Worm (Caenorhabditis elegans) whole organism, L2 larva: Measurements from ENCODE around the gene hpo-10.

Experiments used
- C34F6.9 ChIP-seq: fragments of 150-350 bp; optimal IDR thresholded peaks from 2 replicates; lab custom pipeline; 2014; ENCODE audit warnings: missing biosample characterization, missing genetic modification characterization
- F13H6.1 ChIP-seq: sonication (generic microtip); optimal IDR thresholded peaks from 2 replicates; lab custom pipeline; 2016; ENCODE audit warnings: missing genetic modification characterization, missing compliant biosample characterization
- Y55F3AM.14 ChIP-seq: fragments of 200-800 bp; sonication (Bioruptor generic); optimal IDR thresholded peaks from 2 replicates; lab custom pipeline; 2018; ENCODE audit warnings: mild to moderate bottlenecking, missing genetic modification characterization, missing compliant biosample characterization
- alr-1 ChIP-seq: fragments of 150-350 bp; optimal IDR thresholded peaks from 2 replicates; lab custom pipeline; 2014; ENCODE audit warnings: missing biosample characterization, missing genetic modification characterization
- aly-2 ChIP-seq: fragments of 150-350 bp; optimal IDR thresholded peaks from 2 replicates; lab custom pipeline; 2014; ENCODE audit warnings: missing biosample characterization, missing genetic modification characterization
- ama-1 ChIP-seq: fragments of 150-350 bp; optimal IDR thresholded peaks from 2 replicates; lab custom pipeline; 2018; ENCODE audit warnings: inconsistent platforms
- blmp-1 ChIP-seq: sonication (generic microtip); optimal IDR thresholded peaks from 2 replicates; lab custom pipeline; 2017; ENCODE audit warnings: missing genetic modification characterization, mild to moderate bottlenecking, missing compliant biosample characterization, antibody characterized with exemption, moderate library complexity; ENCODE audit not compliant: insufficient read depth
- ceh-16 ChIP-seq: fragments of 150-350 bp; optimal IDR thresholded peaks from 2 replicates; lab custom pipeline; 2014; ENCODE audit warnings: missing biosample characterization, missing genetic modification characterization
- ceh-82 ChIP-seq: fragments of 150-350 bp; optimal IDR thresholded peaks from 2 replicates; lab custom pipeline; 2014; ENCODE audit warnings: missing biosample characterization, missing genetic modification characterization
- crh-2 ChIP-seq: sonication (generic microtip); optimal IDR thresholded peaks from 2 replicates; lab custom pipeline; 2017; ENCODE audit warnings: missing biosample characterization, missing genetic modification characterization
- egl-27 ChIP-seq: sonication (generic microtip); optimal IDR thresholded peaks from 3 replicates; lab custom pipeline; 2017; ENCODE audit warnings: missing biosample characterization, missing genetic modification reagents, missing genetic modification characterization
- elt-1 ChIP-seq: fragments of 150-350 bp; optimal IDR thresholded peaks from 2 replicates; lab custom pipeline; 2014; ENCODE audit warnings: missing biosample characterization, missing genetic modification characterization
- elt-3 ChIP-seq: sonication (generic microtip); optimal IDR thresholded peaks from 2 replicates; lab custom pipeline; 2017; ENCODE audit warnings: missing biosample characterization, missing genetic modification characterization
- fos-1 ChIP-seq: fragments of 150-350 bp; optimal IDR thresholded peaks from 2 replicates; lab custom pipeline; 2014; ENCODE audit warnings: missing biosample characterization, missing genetic modification characterization
- gmeb-1 ChIP-seq: fragments of 150-350 bp; optimal IDR thresholded peaks from 2 replicates; lab custom pipeline; 2014; ENCODE audit warnings: missing biosample characterization, missing genetic modification characterization
- lin-13 ChIP-seq: fragments of 150-350 bp; optimal IDR thresholded peaks from 2 replicates; lab custom pipeline; 2014; ENCODE audit warnings: missing biosample characterization, missing genetic modification reagents, missing genetic modification characterization
- lin-39 ChIP-seq: fragments of 150-350 bp; optimal IDR thresholded peaks from 2 replicates; lab custom pipeline; 2014; ENCODE audit warnings: missing biosample characterization, missing genetic modification reagents, missing genetic modification characterization
- mab-5 ChIP-seq: fragments of 150-350 bp; optimal IDR thresholded peaks from 2 replicates; lab custom pipeline; 2014; ENCODE audit warnings: missing biosample characterization, missing genetic modification characterization
- mbf-1 ChIP-seq: sonication (generic microtip); optimal IDR thresholded peaks from 2 replicates; lab custom pipeline; 2017; ENCODE audit warnings: missing biosample characterization, missing genetic modification characterization
- mdl-1 ChIP-seq, 2 experiments: fragments of 150-350 bp in 1 of 2; sonication (generic microtip) in 1 of 2; optimal IDR thresholded peaks; 2 replicates each; lab custom pipeline; 2017; ENCODE audit warnings: missing biosample characterization in 2 of 2, missing genetic modification characterization in 2 of 2
- nhr-10 ChIP-seq: sonication (generic microtip); optimal IDR thresholded peaks from 2 replicates; lab custom pipeline; 2017; ENCODE audit warnings: missing biosample characterization, missing genetic modification characterization
- nhr-11 ChIP-seq: fragments of 150-350 bp; optimal IDR thresholded peaks from 2 replicates; lab custom pipeline; 2014; ENCODE audit warnings: missing biosample characterization, missing genetic modification characterization
- nhr-12 ChIP-seq: fragments of 150-350 bp; optimal IDR thresholded peaks from 2 replicates; lab custom pipeline; 2014; ENCODE audit warnings: missing biosample characterization, missing genetic modification characterization
- nhr-129 ChIP-seq: fragments of 150-350 bp; optimal IDR thresholded peaks from 2 replicates; lab custom pipeline; 2014; ENCODE audit warnings: missing biosample characterization, missing genetic modification characterization
- nhr-23 ChIP-seq: fragments of 150-350 bp; optimal IDR thresholded peaks from 2 replicates; lab custom pipeline; 2014; ENCODE audit warnings: missing biosample characterization, missing genetic modification reagents, missing genetic modification characterization
- nhr-25 ChIP-seq: fragments of 150-350 bp; sonication (generic microtip); optimal IDR thresholded peaks from 3 replicates; lab custom pipeline; 2014; ENCODE audit warnings: missing biosample characterization, missing genetic modification characterization
- nhr-6 ChIP-seq: fragments of 150-350 bp; optimal IDR thresholded peaks from 2 replicates; lab custom pipeline; 2014; ENCODE audit warnings: missing biosample characterization, missing genetic modification characterization
- peb-1 ChIP-seq: fragments of 150-350 bp; optimal IDR thresholded peaks from 2 replicates; lab custom pipeline; 2014; ENCODE audit warnings: missing biosample characterization, missing genetic modification characterization
- skn-1 ChIP-seq: sonication (generic microtip); optimal IDR thresholded peaks from 2 replicates; lab custom pipeline; 2017; ENCODE audit warnings: missing biosample characterization, missing genetic modification characterization
- sma-9 ChIP-seq, 2 experiments: fragments of 150-350 bp in 1 of 2; sonication (generic microtip) in 1 of 2; optimal IDR thresholded peaks; 2 replicates each; lab custom pipeline; 2014 to 2016; ENCODE audit warnings: missing genetic modification characterization in 2 of 2, mild to moderate bottlenecking in 1 of 2, missing biosample characterization in 1 of 2, missing compliant biosample characterization in 1 of 2, missing genetic modification reagents in 1 of 2, moderate library complexity in 1 of 2
- snpc-4 ChIP-seq: fragments of 150-350 bp; optimal IDR thresholded peaks from 2 replicates; lab custom pipeline; 2014; ENCODE audit warnings: missing biosample characterization, missing genetic modification characterization
- unc-39 ChIP-seq: fragments of 150-350 bp; optimal IDR thresholded peaks from 2 replicates; lab custom pipeline; 2014; ENCODE audit warnings: missing biosample characterization, missing genetic modification characterization
- unc-55 ChIP-seq: fragments of 150-350 bp; sonication (generic microtip); optimal IDR thresholded peaks from 3 replicates; lab custom pipeline; 2014; ENCODE audit warnings: missing biosample characterization, missing genetic modification reagents, missing genetic modification characterization
- unc-62 ChIP-seq: fragments of 150-350 bp; optimal IDR thresholded peaks from 2 replicates; lab custom pipeline; 2014; ENCODE audit warnings: missing biosample characterization, missing genetic modification reagents, missing genetic modification characterization
- zag-1 ChIP-seq: fragments of 150-350 bp; optimal IDR thresholded peaks from 2 replicates; lab custom pipeline; 2014; ENCODE audit warnings: missing biosample characterization, missing genetic modification characterization
- ztf-1 ChIP-seq: fragments of 200-800 bp; sonication (Bioruptor generic); conservative IDR thresholded peaks from 2 replicates; pipeline ENCODE4 v1.3.6; 2022; ENCODE audit warnings: missing genetic modification characterization, missing compliant biosample characterization
- ztf-11 ChIP-seq: sonication (generic microtip); optimal IDR thresholded peaks from 2 replicates; lab custom pipeline; 2017; ENCODE audit warnings: missing biosample characterization, missing genetic modification characterization
- ztf-4 ChIP-seq: fragments of 150-350 bp; optimal IDR thresholded peaks from 2 replicates; lab custom pipeline; 2014; ENCODE audit warnings: missing biosample characterization, missing genetic modification characterization

The hpo-10 gene

DNA sequence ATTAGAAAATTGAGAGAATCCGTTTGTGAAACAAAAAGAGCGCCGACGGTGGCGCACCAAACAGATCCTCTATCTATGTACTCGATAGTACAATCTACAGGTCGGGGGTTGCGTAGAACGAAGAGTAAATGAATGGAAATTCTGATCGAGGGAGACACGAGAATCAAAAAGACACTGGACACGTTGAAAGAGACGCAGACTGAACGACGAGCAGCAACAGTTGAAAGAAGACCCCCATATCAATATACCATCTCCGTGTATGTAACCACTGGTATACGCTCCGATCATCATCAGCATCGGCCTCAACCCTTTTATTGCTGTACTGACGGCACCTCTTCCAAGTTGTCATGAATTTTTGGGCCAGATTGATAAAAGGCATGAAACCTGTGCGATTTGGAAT is 43.0 kb upstream of the hpo-10 start:
- TF ChIP-seq egl-27 (no peak), nhr-11 (tag; lab: Kevin White, UChicago) (no peak), ztf-11 (no peak), ceh-16 (tag; lab: Kevin White, UChicago) (peak; percentile 29), C34F6.9 (tag; lab: Kevin White, UChicago) (no peak), nhr-25 (peak; percentile 5), crh-2 (tag; lab: Kevin White, UChicago) (peak; percentile 21), lin-39 (tag; lab: Kevin White, UChicago) (no peak), nhr-6 (tag; lab: Kevin White, UChicago) (no peak), elt-3 (no peak), F13H6.1 (tag; lab: Kevin White, UChicago) (no peak), mbf-1 (tag; lab: Kevin White, UChicago) (no peak), fos-1 (tag; lab: Kevin White, UChicago) (no peak), mab-5 (tag; lab: Kevin White, UChicago) (no peak), sma-9 (GFP tag; optimal IDR thresholded peaks at IDR 0.05; lab: Kevin White, UChicago) (peak; percentile 55), sma-9 (tag; optimal IDR thresholded peaks at IDR 0.05; lab: Kevin White, UChicago) (no peak), ztf-1 (no peak), snpc-4 (tag; lab: Kevin White, UChicago) (no peak), ama-1 (lab: Kevin White, UChicago) (no peak), skn-1 (tag; lab: Kevin White, UChicago) (no peak), nhr-129 (tag; lab: Kevin White, UChicago) (peak; percentile 9), ceh-82 (no peak), nhr-23 (tag; lab: Kevin White, UChicago) (no peak), elt-1 (tag; lab: Kevin White, UChicago) (peak; percentile 79), lin-13 (GFP tag; lab: Kevin White, UChicago) (no peak)
- TF ChIP-seq, all 48 proteins: peak for 6

DNA sequence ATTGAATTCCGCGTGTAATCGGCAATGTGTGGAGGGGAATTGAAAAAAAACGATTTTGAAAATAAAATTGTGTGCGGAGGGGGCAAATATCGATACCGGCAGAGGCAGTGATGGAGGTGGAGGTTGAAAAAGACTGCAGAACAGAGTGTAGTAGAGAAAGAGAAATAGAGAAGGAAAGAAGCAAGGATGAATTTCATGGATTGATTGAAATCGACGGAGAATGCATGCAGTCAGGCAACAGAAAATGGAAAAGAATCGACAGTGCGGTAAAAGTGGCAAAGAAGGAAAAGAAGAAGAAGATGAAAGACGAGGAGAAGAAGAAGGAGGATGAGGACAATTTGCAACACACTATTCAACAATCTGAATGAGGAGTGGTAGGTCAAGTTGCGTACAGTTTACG is 42.5 kb upstream of the hpo-10 start, which contains the start of gene W04D12.1:
Gene W04D12.1, plus strand, starts transcription at position 111 of the 400 bp plus-strand sequence.
- no peak for TF ChIP-seq ztf-4 (tag; lab: Kevin White, UChicago)
- TF ChIP-seq nhr-23 (tag; lab: Kevin White, UChicago) = no peak
- TF ChIP-seq nhr-12 (tag; lab: Kevin White, UChicago) = no peak
- no peak for TF ChIP-seq nhr-10 (tag; lab: Kevin White, UChicago)
- peak; percentile 23 for TF ChIP-seq egl-27
- no peak for TF ChIP-seq F13H6.1 (tag; lab: Kevin White, UChicago)
- TF ChIP-seq fos-1 (tag; lab: Kevin White, UChicago) = no peak
- TF ChIP-seq gmeb-1 (tag; lab: Kevin White, UChicago) = peak; percentile 35
- peak; percentile 3 for TF ChIP-seq blmp-1 (tag; lab: Kevin White, UChicago)
- TF ChIP-seq peb-1 (tag; lab: Kevin White, UChicago) = no peak
- no peak for TF ChIP-seq crh-2 (tag; lab: Kevin White, UChicago)
- no peak for TF ChIP-seq ceh-16 (tag; lab: Kevin White, UChicago)
- TF ChIP-seq elt-1 (tag; lab: Kevin White, UChicago) = no peak
- no peak for TF ChIP-seq ztf-1
- peak; percentile 18 for TF ChIP-seq C34F6.9 (tag; lab: Kevin White, UChicago)
- TF ChIP-seq sma-9 (GFP tag; optimal IDR thresholded peaks at IDR 0.05; lab: Kevin White, UChicago) = peak; percentile 17
- no peak for TF ChIP-seq sma-9 (tag; optimal IDR thresholded peaks at IDR 0.05; lab: Kevin White, UChicago)
- TF ChIP-seq nhr-25 = peak; percentile 2
- TF ChIP-seq unc-55 (GFP tag; lab: Kevin White, UChicago) = no peak
- TF ChIP-seq mab-5 (tag; lab: Kevin White, UChicago) = no peak
- no peak for TF ChIP-seq nhr-11 (tag; lab: Kevin White, UChicago)
- no peak for TF ChIP-seq unc-62 (GFP tag; lab: Kevin White, UChicago)
- no peak for TF ChIP-seq Y55F3AM.14 (GFP tag; lab: Kevin White, UChicago)
- TF ChIP-seq mdl-1 (tag; optimal IDR thresholded peaks at IDR 0.05; lab: Kevin White, UChicago) = no peak
- no peak for TF ChIP-seq skn-1 (tag; lab: Kevin White, UChicago)
- no peak for TF ChIP-seq nhr-129 (tag; lab: Kevin White, UChicago)
- TF ChIP-seq alr-1 (tag; lab: Kevin White, UChicago) = no peak
- TF ChIP-seq zag-1 (tag; lab: Kevin White, UChicago) = no peak
- TF ChIP-seq ama-1 (lab: Kevin White, UChicago) = peak; percentile 14
- no peak for TF ChIP-seq unc-39 (tag; lab: Kevin White, UChicago)
- TF ChIP-seq lin-39 (tag; lab: Kevin White, UChicago) = no peak
- no peak for TF ChIP-seq mbf-1 (tag; lab: Kevin White, UChicago)
- TF ChIP-seq aly-2 (tag; lab: Kevin White, UChicago) = no peak
